Worm (Caenorhabditis elegans): ENCODE data around the gene ZK6.8.

ZK6.8 gene

ce11 chrV:381227-381950 is at the start of gene ZK6.8:
Gene ZK6.8, plus strand, starts transcription at chrV:381908.
- TF ChIP-seq klf-2 (GFP tag; conservative IDR thresholded peaks at IDR 0.05) (no peak), ztf-29 (GFP tag; IDR thresholded peaks at IDR 0.05) (no peak), tab-1 (GFP tag; IDR thresholded peaks at IDR 0.05) (no peak), ztf-23 (GFP tag; IDR thresholded peaks at IDR 0.05) (no peak), ref-1 (GFP tag; conservative IDR thresholded peaks at IDR 0.05) (no peak), T22C8.4 (GFP tag; IDR thresholded peaks at IDR 0.05) (no peak), flt-1 (GFP tag; IDR thresholded peaks at IDR 0.05) (no peak), cog-1 (tag; optimal IDR thresholded peaks at IDR 0.05) (no peak), med-1 (GFP tag; optimal IDR thresholded peaks at IDR 0.05; ENCODE audit: insufficient read depth) (no peak)

ce11 chrV:332585-332984 is 49.1 kb upstream of the ZK6.8 start:
- TF ChIP-seq klf-2 (GFP tag; conservative IDR thresholded peaks at IDR 0.05) (no peak), ztf-29 (GFP tag; IDR thresholded peaks at IDR 0.05) (no peak), cog-1 (tag; optimal IDR thresholded peaks at IDR 0.05) (no peak), ref-1 (GFP tag; conservative IDR thresholded peaks at IDR 0.05) (no peak)

- TF ChIP-seq ztf-23 (GFP tag; IDR thresholded peaks at IDR 0.05) (no peak), med-1 (GFP tag; optimal IDR thresholded peaks at IDR 0.05; ENCODE audit: insufficient read depth) (no peak), tab-1 (GFP tag; IDR thresholded peaks at IDR 0.05) (no peak), cog-1 (tag; optimal IDR thresholded peaks at IDR 0.05) (no peak), ztf-29 (GFP tag; IDR thresholded peaks at IDR 0.05) (no peak), flt-1 (GFP tag; IDR thresholded peaks at IDR 0.05) (no peak)
These were observed 48.0 kb upstream of the ZK6.8 start for ce11 chrV:333713-334112.

ce11 chrV:336350-336749 is 45.4 kb upstream of the ZK6.8 start, which contains the start of gene dmd-8:
Gene dmd-8, minus strand, starts transcription at chrV:336450.
- no peak for TF ChIP-seq flt-1 (GFP tag; IDR thresholded peaks at IDR 0.05)
- TF ChIP-seq ztf-23 (GFP tag; IDR thresholded peaks at IDR 0.05) = no peak
- no peak for TF ChIP-seq ref-1 (GFP tag; conservative IDR thresholded peaks at IDR 0.05)
- TF ChIP-seq med-1 (GFP tag; optimal IDR thresholded peaks at IDR 0.05; ENCODE audit: insufficient read depth) = no peak
- TF ChIP-seq ztf-29 (GFP tag; IDR thresholded peaks at IDR 0.05) = no peak
- no peak for TF ChIP-seq tab-1 (GFP tag; IDR thresholded peaks at IDR 0.05)
- no peak for TF ChIP-seq cog-1 (tag; optimal IDR thresholded peaks at IDR 0.05)
- no peak for TF ChIP-seq klf-2 (GFP tag; conservative IDR thresholded peaks at IDR 0.05)
- no peak for TF ChIP-seq T22C8.4 (GFP tag; IDR thresholded peaks at IDR 0.05)

- TF ChIP-seq ztf-23 (GFP tag; IDR thresholded peaks at IDR 0.05) = no peak
- no peak for TF ChIP-seq med-1 (GFP tag; optimal IDR thresholded peaks at IDR 0.05; ENCODE audit: insufficient read depth)
- TF ChIP-seq T22C8.4 (GFP tag; IDR thresholded peaks at IDR 0.05) = no peak
- no peak for TF ChIP-seq ref-1 (GFP tag; conservative IDR thresholded peaks at IDR 0.05)
- no peak for TF ChIP-seq klf-2 (GFP tag; conservative IDR thresholded peaks at IDR 0.05)
- TF ChIP-seq tab-1 (GFP tag; IDR thresholded peaks at IDR 0.05) = no peak
- TF ChIP-seq ztf-29 (GFP tag; IDR thresholded peaks at IDR 0.05) = no peak
- TF ChIP-seq cog-1 (tag; optimal IDR thresholded peaks at IDR 0.05) = no peak
- TF ChIP-seq flt-1 (GFP tag; IDR thresholded peaks at IDR 0.05) = no peak
These were observed 39.4 kb upstream of the ZK6.8 start for ce11 chrV:342346-342745.

- TF ChIP-seq tab-1 (GFP tag; IDR thresholded peaks at IDR 0.05) = no peak
- no peak for TF ChIP-seq ref-1 (GFP tag; conservative IDR thresholded peaks at IDR 0.05)
- TF ChIP-seq T22C8.4 (GFP tag; IDR thresholded peaks at IDR 0.05) = no peak
- no peak for TF ChIP-seq med-1 (GFP tag; optimal IDR thresholded peaks at IDR 0.05; ENCODE audit: insufficient read depth)
- TF ChIP-seq ztf-23 (GFP tag; IDR thresholded peaks at IDR 0.05) = no peak
- TF ChIP-seq ztf-29 (GFP tag; IDR thresholded peaks at IDR 0.05) = no peak
- TF ChIP-seq flt-1 (GFP tag; IDR thresholded peaks at IDR 0.05) = no peak
- no peak for TF ChIP-seq cog-1 (tag; optimal IDR thresholded peaks at IDR 0.05)
- no peak for TF ChIP-seq klf-2 (GFP tag; conservative IDR thresholded peaks at IDR 0.05)
These were observed 38.6 kb upstream of the ZK6.8 start, which contains the start of gene wago-10 for ce11 chrV:343128-343527. Gene wago-10, plus strand, starts transcription at chrV:343428.

ce11 chrV:343546-343945 is 38.2 kb upstream of the ZK6.8 start:
- no peak for TF ChIP-seq tab-1 (GFP tag; IDR thresholded peaks at IDR 0.05)
- TF ChIP-seq flt-1 (GFP tag; IDR thresholded peaks at IDR 0.05) = no peak
- TF ChIP-seq klf-2 (GFP tag; conservative IDR thresholded peaks at IDR 0.05) = no peak
- TF ChIP-seq ref-1 (GFP tag; conservative IDR thresholded peaks at IDR 0.05) = no peak
- no peak for TF ChIP-seq T22C8.4 (GFP tag; IDR thresholded peaks at IDR 0.05)
- no peak for TF ChIP-seq cog-1 (tag; optimal IDR thresholded peaks at IDR 0.05)

ce11 chrV:346005-346404 is 35.7 kb upstream of the ZK6.8 start:
- TF ChIP-seq T22C8.4 (GFP tag; IDR thresholded peaks at IDR 0.05) (no peak), klf-2 (GFP tag; conservative IDR thresholded peaks at IDR 0.05) (no peak), cog-1 (tag; optimal IDR thresholded peaks at IDR 0.05) (no peak), flt-1 (GFP tag; IDR thresholded peaks at IDR 0.05) (no peak), ref-1 (GFP tag; conservative IDR thresholded peaks at IDR 0.05) (no peak), tab-1 (GFP tag; IDR thresholded peaks at IDR 0.05) (no peak), ztf-23 (GFP tag; IDR thresholded peaks at IDR 0.05) (no peak), med-1 (GFP tag; optimal IDR thresholded peaks at IDR 0.05; ENCODE audit: insufficient read depth) (no peak), ztf-29 (GFP tag; IDR thresholded peaks at IDR 0.05) (no peak)

- TF ChIP-seq flt-1 (GFP tag; IDR thresholded peaks at IDR 0.05) = no peak
These were observed 34.0 kb upstream of the ZK6.8 start for ce11 chrV:347561-348345.

- TF ChIP-seq T22C8.4 (GFP tag; IDR thresholded peaks at IDR 0.05) = peak; percentile 58; the same call in 1 of the 2 replicates
- no peak for TF ChIP-seq med-1 (GFP tag; optimal IDR thresholded peaks at IDR 0.05; ENCODE audit: insufficient read depth)
- TF ChIP-seq ref-1 (GFP tag; conservative IDR thresholded peaks at IDR 0.05) = no peak
- no peak for TF ChIP-seq cog-1 (tag; optimal IDR thresholded peaks at IDR 0.05)
- 0 out of 2 replicates have a peak, but pooled peaks have one; percentile 54 for TF ChIP-seq flt-1 (GFP tag; IDR thresholded peaks at IDR 0.05)
These were observed 32.7 kb upstream of the ZK6.8 start, which contains the start of gene atg-9 for ce11 chrV:349054-349453. Gene atg-9, plus strand, starts transcription at chrV:349385.
